Fruit fly (Drosophila melanogaster): ENCODE results near the gene CG32278.

Gene CG32278

dm6 chr3L:3159309-3160194 lies 9.5 kb upstream of the CG32278 start, which contains the start of the genes ND-30 and CG15812:
TSS of gene ND-30 (minus strand) at chr3L:3159578.
TSS of gene CG15812 (plus strand) at chr3L:3159991.
- TF ChIP-seq Pif1B (GFP tag; optimal IDR thresholded peaks at IDR 0.05) (no peak), CG15710 (tag; optimal IDR thresholded peaks at IDR 0.05) (peak; percentile 44)

- TF ChIP-seq CG14655 (GFP tag; optimal IDR thresholded peaks at IDR 0.05) (no peak), Pif1A (GFP tag; optimal IDR thresholded peaks at IDR 0.05) (no peak), Pif1B (GFP tag; optimal IDR thresholded peaks at IDR 0.05) (no peak), CG4496 (GFP tag; IDR thresholded peaks at IDR 0.05) (no peak), CG32121 (GFP tag; IDR thresholded peaks at IDR 0.05) (no peak), CG34367 (tag; optimal IDR thresholded peaks at IDR 0.05) (no peak), rn (GFP tag; IDR thresholded peaks at IDR 0.05) (no peak), gl (tag; optimal IDR thresholded peaks at IDR 0.05) (no peak), Ets98B (GFP tag; IDR thresholded peaks at IDR 0.05) (no peak), CG13204 (GFP tag; optimal IDR thresholded peaks at IDR 0.05) (no peak), CG15710 (tag; optimal IDR thresholded peaks at IDR 0.05) (no peak), CG10348 (GFP tag; IDR thresholded peaks at IDR 0.05) (no peak), Snoo (tag; optimal IDR thresholded peaks at IDR 0.05) (no peak), CG12605 (GFP tag; IDR thresholded peaks at IDR 0.05) (no peak), fd96Ca (GFP tag; IDR thresholded peaks at IDR 0.05) (no peak)
Measured at dm6 chr3L:3161968-3162367, 7.1 kb upstream of the CG32278 start, which contains the start of gene rasp. TSS of gene rasp (plus strand) at chr3L:3162180.

DNA sequence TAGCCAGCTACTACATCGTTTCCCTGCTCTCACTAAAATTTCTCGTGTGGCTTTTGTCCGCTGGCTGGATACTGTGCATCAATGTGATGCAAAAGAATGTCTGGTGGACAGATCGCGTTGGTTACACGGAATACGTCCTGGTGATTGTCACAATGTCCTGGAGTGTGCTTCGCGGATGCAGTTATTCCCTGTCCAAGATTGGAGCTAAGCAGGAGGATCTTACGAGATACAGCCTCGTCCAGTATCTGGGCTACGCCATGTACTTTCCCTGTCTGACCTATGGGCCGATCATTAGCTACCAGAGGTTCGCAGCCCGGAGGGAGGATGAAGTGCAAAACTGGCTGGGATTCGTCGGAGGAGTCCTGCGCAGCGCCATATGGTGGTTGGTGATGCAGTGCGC lies 6.5 kb upstream of the CG32278 start:
- TF ChIP-seq D1 (tag; optimal IDR thresholded peaks at IDR 0.05) (no peak), Ets98B (GFP tag; IDR thresholded peaks at IDR 0.05) (no peak), fd96Ca (GFP tag; IDR thresholded peaks at IDR 0.05) (no peak), CG9948 (tag; optimal IDR thresholded peaks at IDR 0.05) (no peak), CG34367 (tag; optimal IDR thresholded peaks at IDR 0.05) (no peak), Pif1A (GFP tag; optimal IDR thresholded peaks at IDR 0.05) (no peak), CG8301 (tag; optimal IDR thresholded peaks at IDR 0.05) (no peak), CG32121 (GFP tag; IDR thresholded peaks at IDR 0.05) (no peak), CG17806 (tag; optimal IDR thresholded peaks at IDR 0.05) (no peak), CG13204 (GFP tag; optimal IDR thresholded peaks at IDR 0.05) (no peak), CG4496 (GFP tag; IDR thresholded peaks at IDR 0.05) (no peak), gl (tag; optimal IDR thresholded peaks at IDR 0.05) (no peak), Pif1B (GFP tag; optimal IDR thresholded peaks at IDR 0.05) (no peak), CG15710 (tag; optimal IDR thresholded peaks at IDR 0.05) (no peak), CG12605 (GFP tag; IDR thresholded peaks at IDR 0.05) (no peak), rn (GFP tag; IDR thresholded peaks at IDR 0.05) (no peak), Snoo (tag; optimal IDR thresholded peaks at IDR 0.05) (no peak), CG10348 (GFP tag; IDR thresholded peaks at IDR 0.05) (no peak)

DNA sequence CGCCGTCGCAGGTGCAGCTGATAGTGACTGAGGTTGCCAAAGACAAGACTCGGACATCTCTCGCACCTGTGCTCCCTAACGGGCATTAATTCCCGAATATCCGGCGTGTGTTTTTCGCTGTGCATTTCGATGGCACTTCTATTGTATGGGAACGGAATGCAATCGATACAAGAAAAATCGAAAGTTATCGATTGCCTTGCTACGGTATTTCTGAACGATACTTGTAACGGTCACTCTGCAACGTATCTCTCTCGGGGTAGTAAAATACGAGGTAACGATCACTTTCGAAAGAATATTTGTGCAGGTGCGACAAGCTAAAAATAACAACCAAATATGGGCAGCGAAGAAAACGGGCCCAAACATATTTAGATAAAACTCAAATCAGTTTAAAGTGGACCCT lies 4.1 kb upstream of the CG32278 start, which contains the start of gene CG32280:
TSS of gene CG32280 (plus strand) at position 231 of the 400 bp plus-strand sequence.
- TF ChIP-seq EcR (GFP tag; optimal IDR thresholded peaks at IDR 0.05) (no peak), CG32121 (GFP tag; IDR thresholded peaks at IDR 0.05) (0 out of 2 replicates have a peak, but pooled peaks have one; percentile 37), CG15710 (tag; optimal IDR thresholded peaks at IDR 0.05) (no peak), CG4496 (GFP tag; IDR thresholded peaks at IDR 0.05) (0 out of 3 replicates have a peak, but pooled peaks have one; percentile 58), CG17806 (tag; optimal IDR thresholded peaks at IDR 0.05) (no peak), fd96Ca (GFP tag; IDR thresholded peaks at IDR 0.05) (peak; percentile 34; the same call in 1 of the 3 replicates), D1 (tag; optimal IDR thresholded peaks at IDR 0.05) (no peak), Ets98B (GFP tag; IDR thresholded peaks at IDR 0.05) (0 out of 2 replicates have a peak, but pooled peaks have one; percentile 19)

DNA sequence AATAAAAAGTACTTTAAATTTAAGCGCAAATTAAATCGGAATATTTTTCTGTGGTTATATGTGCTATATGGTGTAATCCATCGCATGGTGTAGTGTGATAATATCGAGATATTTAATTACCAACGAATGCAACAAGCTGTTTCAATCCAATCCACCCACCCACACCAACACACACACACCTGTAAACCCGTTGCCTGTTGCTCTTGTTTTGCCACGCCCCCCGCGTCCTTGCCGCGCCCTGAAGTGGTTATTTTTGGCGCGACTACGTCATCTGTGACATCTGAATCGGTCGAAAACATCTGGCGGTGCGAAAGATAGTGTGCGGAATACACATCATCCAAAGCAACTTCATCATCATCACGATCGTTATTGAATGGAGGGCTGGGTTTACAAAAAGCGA lies 3.7 kb upstream of the CG32278 start:
- TF ChIP-seq CG10348 (GFP tag; IDR thresholded peaks at IDR 0.05) = no peak
- peak; percentile 35 for TF ChIP-seq EcR (GFP tag; optimal IDR thresholded peaks at IDR 0.05)
- no peak for TF ChIP-seq D1 (tag; optimal IDR thresholded peaks at IDR 0.05)
- TF ChIP-seq CG8159 (tag; optimal IDR thresholded peaks at IDR 0.05) = no peak

- TF ChIP-seq CG8301 (tag; optimal IDR thresholded peaks at IDR 0.05) = no peak
- no peak for TF ChIP-seq D1 (tag; optimal IDR thresholded peaks at IDR 0.05)
- TF ChIP-seq CG17806 (tag; optimal IDR thresholded peaks at IDR 0.05) = no peak
- TF ChIP-seq CG4496 (GFP tag; IDR thresholded peaks at IDR 0.05) = no peak
- TF ChIP-seq fd96Ca (GFP tag; IDR thresholded peaks at IDR 0.05) = no peak
- TF ChIP-seq CG9948 (tag; optimal IDR thresholded peaks at IDR 0.05) = no peak
- TF ChIP-seq CG34367 (tag; optimal IDR thresholded peaks at IDR 0.05) = no peak
- no peak for TF ChIP-seq EcR (GFP tag; optimal IDR thresholded peaks at IDR 0.05)
- TF ChIP-seq CG8159 (tag; optimal IDR thresholded peaks at IDR 0.05) = no peak
- no peak for TF ChIP-seq CG13204 (GFP tag; optimal IDR thresholded peaks at IDR 0.05)
- TF ChIP-seq CG12605 (GFP tag; IDR thresholded peaks at IDR 0.05) = no peak
- no peak for TF ChIP-seq Ets98B (GFP tag; IDR thresholded peaks at IDR 0.05)
- TF ChIP-seq rn (GFP tag; IDR thresholded peaks at IDR 0.05) = no peak
Measured at dm6 chr3L:3166200-3166695, 2.8 kb upstream of the CG32278 start, which contains the start of gene Asciz. TSS of gene Asciz (minus strand) at chr3L:3166250.
